Worm (Caenorhabditis elegans): ENCODE results near the gene T07A9.15.

- TF ChIP-seq unc-130 (tag; optimal IDR thresholded peaks at IDR 0.05) (no peak), ceh-82 (tag; optimal IDR thresholded peaks at IDR 0.05) (no peak), ztf-11 (tag; optimal IDR thresholded peaks at IDR 0.05) (no peak), dpl-1 (GFP tag; optimal IDR thresholded peaks at IDR 0.05) (no peak), nhr-90 (tag; optimal IDR thresholded peaks at IDR 0.05; ENCODE audit: poor library complexity) (no peak), aly-2 (tag; optimal IDR thresholded peaks at IDR 0.05) (no peak), dsc-1 (tag; optimal IDR thresholded peaks at IDR 0.05) (no peak), zag-1 (tag; optimal IDR thresholded peaks at IDR 0.05) (no peak), nhr-76 (tag; optimal IDR thresholded peaks at IDR 0.05) (no peak), mdl-1 (tag; optimal IDR thresholded peaks at IDR 0.05) (no peak), elt-2 (tag; optimal IDR thresholded peaks at IDR 0.05) (no peak), ces-1 (GFP tag; optimal IDR thresholded peaks at IDR 0.05) (no peak)
Measured at ce11 chrIV:388073-388472, 5.3 kb downstream of the T07A9.15 start, which contains the start of gene ssna-1.
